Fruit fly (Drosophila melanogaster): ENCODE data around the gene CG31365.

DNA sequence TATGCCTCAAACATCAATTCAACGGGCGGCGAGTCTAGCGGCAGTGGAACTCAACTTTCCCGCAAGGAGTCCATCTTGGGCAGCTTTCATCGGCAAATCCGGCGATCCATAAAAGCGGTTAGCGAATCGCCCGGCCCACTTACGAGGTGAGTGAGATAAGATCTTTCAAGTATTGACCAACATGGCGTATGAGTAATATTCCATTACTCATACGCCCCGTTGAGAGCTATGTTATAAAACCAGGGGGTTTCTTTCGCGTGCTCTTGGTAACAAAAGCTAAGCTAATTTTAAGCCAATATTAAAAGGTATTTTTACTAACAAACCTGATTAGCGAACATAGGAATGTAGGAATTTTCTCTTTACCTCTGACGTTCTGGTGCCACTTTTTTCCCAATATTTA lies 44.1 kb upstream of the CG31365 start:
- TF ChIP-seq CG3919 (GFP tag; optimal IDR thresholded peaks at IDR 0.05) (no peak), CG4318 (GFP tag; optimal IDR thresholded peaks at IDR 0.05) (no peak), achi (GFP tag; optimal IDR thresholded peaks at IDR 0.05) (no peak), pdm3 (GFP tag; optimal IDR thresholded peaks at IDR 0.05) (no peak), esn (GFP tag; optimal IDR thresholded peaks at IDR 0.05) (no peak)
